Worm (Caenorhabditis elegans) whole organism, midembryonic: ENCODE data around the gene drl-1.

Source experiments
- tab-1 ChIP-seq: fragments of 200-800 bp; sonication (Bioruptor generic); IDR thresholded peaks from 2 replicates; pipeline ENCODE4 v1.3.6; 2022; ENCODE audit warnings: missing genetic modification characterization, missing compliant biosample characterization
- ztf-29 ChIP-seq: fragments of 200-800 bp; sonication (Bioruptor generic); IDR thresholded peaks from 2 replicates; pipeline ENCODE4 v1.3.6; 2022; ENCODE audit warnings: missing genetic modification reagents, missing genetic modification characterization, missing compliant biosample characterization

DNA sequence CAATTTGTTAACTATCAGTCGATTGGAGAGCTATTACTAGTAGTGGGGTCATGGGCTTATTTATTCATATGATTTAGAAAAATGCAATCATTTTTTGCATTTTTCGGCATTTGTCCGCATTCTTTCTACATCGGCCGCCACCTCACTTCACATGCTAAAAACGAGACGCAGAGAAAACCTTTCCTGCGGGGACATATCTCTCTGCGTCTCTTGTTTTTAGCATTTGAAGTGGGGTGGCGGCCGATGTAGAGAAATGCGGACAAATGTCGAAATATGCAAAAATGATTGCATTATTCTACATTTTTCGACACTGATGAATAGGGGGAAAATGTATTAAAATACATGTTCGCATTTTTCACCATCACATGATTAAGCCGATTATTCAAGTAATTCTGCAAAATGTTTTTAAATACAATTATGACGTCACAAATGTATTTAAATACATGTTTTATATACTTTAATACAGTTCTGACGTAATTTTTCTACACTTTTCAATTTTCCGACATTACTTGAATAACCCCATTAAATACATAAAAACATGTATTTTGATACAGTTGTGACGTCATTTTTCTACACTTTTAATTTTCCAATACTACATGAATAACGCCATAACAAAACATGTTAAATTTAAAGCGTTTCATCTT, 47.4 kb downstream of the drl-1 start:
- TF ChIP-seq tab-1 (no peak), ztf-29 (GFP tag; lab: Robert Waterston, UW) (no peak)
